Fruit fly (Drosophila melanogaster): ENCODE data around the gene mtgo.
A peak's percentile ranks its signal among the peaks of the same experiment; 100 is the strongest.

The mtgo gene

dm6 chr2L:16597798-16598737 lies 53.3 kb downstream of the mtgo start (continued):
- TF ChIP-seq trem (tag; optimal IDR thresholded peaks at IDR 0.05): peak; percentile 53
- TF ChIP-seq Lpt (GFP tag; optimal IDR thresholded peaks at IDR 0.05): no peak
- TF ChIP-seq zen2 (GFP tag; IDR thresholded peaks at IDR 0.05; ENCODE audit: partially characterized antibody): no peak
- TF ChIP-seq fd102C (GFP tag; optimal IDR thresholded peaks at IDR 0.05): no peak
- peak; percentile 23 for TF ChIP-seq Nf-YB (GFP tag; optimal IDR thresholded peaks at IDR 0.05)
- no peak for TF ChIP-seq mld (GFP tag; IDR thresholded peaks at IDR 0.05; ENCODE audit: partially characterized antibody)
- TF ChIP-seq CG14050 (GFP tag; IDR thresholded peaks at IDR 0.05): no peak
- TF ChIP-seq CG2116 (GFP tag; optimal IDR thresholded peaks at IDR 0.05): no peak
- TF ChIP-seq ems (GFP tag; optimal IDR thresholded peaks at IDR 0.05): peak; percentile 11
- TF ChIP-seq CG4730 (GFP tag; IDR thresholded peaks at IDR 0.05): 0 out of 2 replicates have a peak, but pooled peaks have one; percentile 19
- no peak for TF ChIP-seq org-1 (GFP tag; optimal IDR thresholded peaks at IDR 0.05)
- no peak for TF ChIP-seq D (optimal IDR thresholded peaks at IDR 0.05)
- peak; percentile 7 for TF ChIP-seq D (GFP tag; optimal IDR thresholded peaks at IDR 0.05)
- TF ChIP-seq CG15073 (GFP tag; optimal IDR thresholded peaks at IDR 0.05): no peak
- TF ChIP-seq twi (tag; optimal IDR thresholded peaks at IDR 0.05): peak; percentile 52
- peak; percentile 59; the same call in 2 of the 3 replicates for TF ChIP-seq CG17361 (GFP tag; IDR thresholded peaks at IDR 0.05)
- no peak for TF ChIP-seq CG4360 (GFP tag; IDR thresholded peaks at IDR 0.05)
- TF ChIP-seq dimm (GFP tag; IDR thresholded peaks at IDR 0.05): 0 out of 2 replicates have a peak, but pooled peaks have one; percentile 45
- TF ChIP-seq CG7786 (GFP tag; optimal IDR thresholded peaks at IDR 0.05): no peak
- TF ChIP-seq chinmo (GFP tag; IDR thresholded peaks at IDR 0.05; ENCODE audit: partially characterized antibody): no peak
- TF ChIP-seq zf30C (GFP tag; optimal IDR thresholded peaks at IDR 0.05): peak; percentile 57
- TF ChIP-seq CG10321 (GFP tag; IDR thresholded peaks at IDR 0.05): no peak
- TF ChIP-seq CG34224 (GFP tag; IDR thresholded peaks at IDR 0.05; ENCODE audit: partially characterized antibody): no peak
- peak; percentile 3 for TF ChIP-seq CG4854 (GFP tag; optimal IDR thresholded peaks at IDR 0.05)
- TF ChIP-seq CG4328 (GFP tag; optimal IDR thresholded peaks at IDR 0.05): no peak
- TF ChIP-seq bowl (GFP tag; IDR thresholded peaks at IDR 0.05): 0 out of 2 replicates have a peak, but pooled peaks have one; percentile 16
- TF ChIP-seq inv (GFP tag; IDR thresholded peaks at IDR 0.05; ENCODE audit: partially characterized antibody): no peak
- no peak for TF ChIP-seq stc (GFP tag; IDR thresholded peaks at IDR 0.05)
- no peak for TF ChIP-seq GATAe (GFP tag; conservative IDR thresholded peaks at IDR 0.05)
- no peak for TF ChIP-seq Gug (GFP tag; IDR thresholded peaks at IDR 0.05)
- TF ChIP-seq tgo (GFP tag; IDR thresholded peaks at IDR 0.05): no peak; the same call in 2 of the 3 replicates
- TF ChIP-seq BtbVII (GFP tag; optimal IDR thresholded peaks at IDR 0.05): no peak
- no peak for TF ChIP-seq Dad (GFP tag; optimal IDR thresholded peaks at IDR 0.05)
- TF ChIP-seq bsh (GFP tag; optimal IDR thresholded peaks at IDR 0.05): peak; percentile 92 to 95
- TF ChIP-seq CG10979 (tag; optimal IDR thresholded peaks at IDR 0.05): peak; percentile 74
- no peak for TF ChIP-seq CG10565 (GFP tag; optimal IDR thresholded peaks at IDR 0.05)
- no peak for TF ChIP-seq cwo (GFP tag; optimal IDR thresholded peaks at IDR 0.05)
- no peak for TF ChIP-seq CG18764 (GFP tag; optimal IDR thresholded peaks at IDR 0.05)
- TF ChIP-seq NC2α (GFP tag; optimal IDR thresholded peaks at IDR 0.05): peak; percentile 32
- TF ChIP-seq fd3F (GFP tag; optimal IDR thresholded peaks at IDR 0.05): no peak
- peak; percentile 22 for TF ChIP-seq p53 (GFP tag; optimal IDR thresholded peaks at IDR 0.05)
- no peak for TF ChIP-seq kni (GFP tag; optimal IDR thresholded peaks at IDR 0.05)
- no peak for TF ChIP-seq CG15479 (GFP tag; optimal IDR thresholded peaks at IDR 0.05)
- TF ChIP-seq Dp (GFP tag; optimal IDR thresholded peaks at IDR 0.05): no peak
- no peak for TF ChIP-seq Hey (tag; optimal IDR thresholded peaks at IDR 0.05)
- peak; percentile 34 for TF ChIP-seq sd (tag; optimal IDR thresholded peaks at IDR 0.05)
- no peak for TF ChIP-seq CG7963 (GFP tag; IDR thresholded peaks at IDR 0.05; ENCODE audit: partially characterized antibody)
- no peak for TF ChIP-seq ro (GFP tag; IDR thresholded peaks at IDR 0.05)

Measured in whole organism, embryonic.